Worm (Caenorhabditis elegans) whole organism, late embryonic: ENCODE results near the gene frpr-4.
A peak's percentile ranks its signal among the peaks of the same experiment; 100 is the strongest.

ENCODE experiments used
- ama-1 ChIP-seq: fragments of 150-350 bp; optimal IDR thresholded peaks from 2 replicates; lab custom pipeline; 2014
- ceh-19 ChIP-seq: fragments of 200-800 bp; sonication (Bioruptor generic); optimal IDR thresholded peaks from 2 replicates; lab custom pipeline; 2018; ENCODE audit warnings: mild to moderate bottlenecking, missing genetic modification characterization, missing compliant biosample characterization
- ceh-9 ChIP-seq: sonication (generic microtip); optimal IDR thresholded peaks from 2 replicates; lab custom pipeline; 2016; ENCODE audit warnings: mild to moderate bottlenecking, missing genetic modification characterization, inconsistent platforms, missing compliant biosample characterization
- dmd-4 ChIP-seq: sonication (generic microtip); optimal IDR thresholded peaks from 2 replicates; lab custom pipeline; 2016; ENCODE audit warnings: borderline replicate concordance, missing genetic modification characterization, missing compliant biosample characterization
- elt-2 ChIP-seq: sonication (generic microtip); optimal IDR thresholded peaks from 2 replicates; lab custom pipeline; 2016; ENCODE audit warnings: missing genetic modification reagents, missing genetic modification characterization, missing compliant biosample characterization
- fkh-6 ChIP-seq: sonication (generic microtip); optimal IDR thresholded peaks from 2 replicates; lab custom pipeline; 2016; ENCODE audit warnings: missing genetic modification characterization, missing compliant biosample characterization
- nhr-11 ChIP-seq: fragments of 150-350 bp; optimal IDR thresholded peaks from 2 replicates; lab custom pipeline; 2014; ENCODE audit warnings: missing biosample characterization, missing genetic modification characterization
- pax-1 ChIP-seq: fragments of 150-350 bp; optimal IDR thresholded peaks from 2 replicates; lab custom pipeline; 2014; ENCODE audit warnings: missing biosample characterization, missing genetic modification characterization
- pha-2 ChIP-seq: sonication (generic microtip); optimal IDR thresholded peaks from 2 replicates; lab custom pipeline; 2017; ENCODE audit warnings: mild to moderate bottlenecking, missing genetic modification characterization, missing compliant biosample characterization
- pha-4 ChIP-seq: fragments of 150-350 bp; optimal IDR thresholded peaks from 2 replicates; lab custom pipeline; 2018; ENCODE audit warnings: missing biosample characterization, missing genetic modification reagents, missing genetic modification characterization
- pqm-1 ChIP-seq: sonication (generic microtip); optimal IDR thresholded peaks from 2 replicates; lab custom pipeline; 2016; ENCODE audit warnings: missing genetic modification characterization, missing compliant biosample characterization
- sox-4 ChIP-seq: sonication (generic microtip); optimal IDR thresholded peaks from 2 replicates; lab custom pipeline; 2017; ENCODE audit warnings: mild to moderate bottlenecking, missing genetic modification characterization, inconsistent platforms, missing compliant biosample characterization
- unc-55 ChIP-seq: sonication (generic microtip); optimal IDR thresholded peaks from 2 replicates; lab custom pipeline; 2017; ENCODE audit warnings: missing biosample characterization, missing genetic modification reagents, missing genetic modification characterization

ce11 chrII:5292226-5292752 is 37.0 kb upstream of the frpr-4 start, which contains the start of gene ZK622.4:
- TF ChIP-seq ceh-19 (GFP tag; lab: Kevin White, UChicago) (peak; percentile 81), dmd-4 (tag; lab: Kevin White, UChicago) (peak; percentile 79), pha-2 (tag; lab: Kevin White, UChicago) (peak; percentile 66), sox-4 (tag; lab: Kevin White, UChicago) (peak; percentile 85), fkh-6 (tag; lab: Kevin White, UChicago) (peak; percentile 87), pax-1 (tag; lab: Kevin White, UChicago) (no peak), pha-4 (tag; lab: Kevin White, UChicago) (no peak), ceh-9 (tag; lab: Kevin White, UChicago) (no peak), nhr-11 (tag; lab: Kevin White, UChicago) (no peak), unc-55 (no peak), ama-1 (lab: Kevin White, UChicago) (no peak), elt-2 (tag; lab: Kevin White, UChicago) (peak; percentile 98), pqm-1 (tag; lab: Kevin White, UChicago) (peak; percentile 57)
